Fruit fly (Drosophila melanogaster) whole organism, prepupa: Measurements from ENCODE around the gene Wwox.

Experiments
- CG31627 ChIP-seq: fragments of 200-800 bp; sonication (Bioruptor generic); optimal IDR thresholded peaks from 3 replicates; lab custom pipeline; 2016; ENCODE audit warnings: missing biosample characterization, missing genetic modification characterization
- CG6792 ChIP-seq: fragments of 200-800 bp; sonication (Bioruptor generic); optimal IDR thresholded peaks from 3 replicates; lab custom pipeline; 2016; ENCODE audit warnings: missing biosample characterization, missing genetic modification characterization

dm6 chr2L:8000578-8001040, 3.5 kb downstream of the Wwox start:
- peak; percentile 87 for TF ChIP-seq CG6792
- peak; percentile 91 for TF ChIP-seq CG31627 (GFP tag; lab: Kevin White, UChicago)
